Worm (Caenorhabditis elegans): ENCODE results near the gene col-177.

DNA sequence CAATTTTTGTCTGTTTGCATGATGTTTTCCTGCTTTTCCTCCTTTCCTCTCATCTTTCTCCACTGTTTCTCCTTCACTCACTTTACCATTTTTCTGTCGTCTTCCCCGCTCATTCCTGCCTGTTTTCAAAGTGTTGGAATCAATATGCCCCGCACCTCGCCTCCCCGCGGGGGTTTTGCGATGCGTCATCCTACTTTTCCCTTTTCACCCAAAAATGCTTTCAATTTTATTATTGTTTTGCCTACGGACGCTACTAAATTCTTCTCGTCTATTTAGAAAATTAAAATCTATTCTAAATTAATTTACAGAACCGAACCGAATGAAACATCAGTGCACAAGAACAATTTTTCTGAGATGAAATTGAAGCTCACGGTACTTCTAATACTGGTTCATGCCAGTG, 9.5 kb downstream of the col-177 start, which contains the start of gene ver-3:
- TF ChIP-seq nhr-77 (tag; optimal IDR thresholded peaks at IDR 0.05) (no peak), pha-4 (tag; optimal IDR thresholded peaks at IDR 0.05) (no peak), nfya-1 (tag; optimal IDR thresholded peaks at IDR 0.05; ENCODE audit: insufficient read depth) (no peak), skn-1 (tag; optimal IDR thresholded peaks at IDR 0.05) (no peak), fos-1 (tag; optimal IDR thresholded peaks at IDR 0.05) (no peak), ceh-16 (tag; optimal IDR thresholded peaks at IDR 0.05) (no peak)

Measured in whole organism, L3 larva.